Fruit fly (Drosophila melanogaster): ENCODE results near the gene Dh44.

Dh44 gene

dm6 chr3R:9643977-9644376 is 6.0 kb downstream of the Dh44 start:
- TF ChIP-seq Ets96B (tag; optimal IDR thresholded peaks at IDR 0.05) (no peak), Hr39 (GFP tag; optimal IDR thresholded peaks at IDR 0.05) (no peak), fd85E (GFP tag; optimal IDR thresholded peaks at IDR 0.05) (no peak), CG31627 (GFP tag; optimal IDR thresholded peaks at IDR 0.05) (no peak), CG6808 (GFP tag; optimal IDR thresholded peaks at IDR 0.05) (no peak)

- TF ChIP-seq CG32006 (GFP tag; optimal IDR thresholded peaks at IDR 0.05), result no peak
- no peak for TF ChIP-seq CG34406 (GFP tag; optimal IDR thresholded peaks at IDR 0.05)
- no peak for TF ChIP-seq CG3032 (tag; optimal IDR thresholded peaks at IDR 0.05)
- no peak for TF ChIP-seq Blimp-1 (GFP tag; optimal IDR thresholded peaks at IDR 0.05)
- TF ChIP-seq CG6854 (GFP tag; optimal IDR thresholded peaks at IDR 0.05), result no peak
- no peak for TF ChIP-seq topi (GFP tag; optimal IDR thresholded peaks at IDR 0.05)
- no peak for TF ChIP-seq fd85E (GFP tag; optimal IDR thresholded peaks at IDR 0.05)
- no peak for TF ChIP-seq Hr4 (GFP tag; optimal IDR thresholded peaks at IDR 0.05)
- TF ChIP-seq spab (GFP tag; optimal IDR thresholded peaks at IDR 0.05), result no peak
Observed at dm6 chr3R:9644620-9645019, 6.6 kb downstream of the Dh44 start.

dm6 chr3R:9646104-9646707 is 8.2 kb downstream of the Dh44 start, which contains the start of gene Fst:
Fst (minus strand) TSS chr3R:9646154.
- TF ChIP-seq svp (GFP tag), result peak; percentile 1
- TF ChIP-seq fkh (GFP tag; optimal IDR thresholded peaks at IDR 0.05), result peak; percentile 38
- TF ChIP-seq net (GFP tag; optimal IDR thresholded peaks at IDR 0.05), result no peak
- TF ChIP-seq vri (GFP tag; optimal IDR thresholded peaks at IDR 0.05), result peak; percentile 40

dm6 chr3R:9665405-9665804 is 27.4 kb downstream of the Dh44 start:
- TF ChIP-seq fkh (GFP tag; optimal IDR thresholded peaks at IDR 0.05) (no peak), dsx (GFP tag; optimal IDR thresholded peaks at IDR 0.05; ENCODE audit: poor library complexity, severe bottlenecking) (no peak), Sox14 (GFP tag; optimal IDR thresholded peaks at IDR 0.05) (no peak), Sox102F (GFP tag; optimal IDR thresholded peaks at IDR 0.05) (no peak)

dm6 chr3R:9673207-9673606 is 35.2 kb downstream of the Dh44 start:
- TF ChIP-seq Met (GFP tag; optimal IDR thresholded peaks at IDR 0.05), result no peak
- no peak for TF ChIP-seq CG8632 (GFP tag; optimal IDR thresholded peaks at IDR 0.05)
- TF ChIP-seq net (GFP tag; optimal IDR thresholded peaks at IDR 0.05), result no peak
- no peak for TF ChIP-seq CG34406 (GFP tag; optimal IDR thresholded peaks at IDR 0.05)
- TF ChIP-seq salr (GFP tag; optimal IDR thresholded peaks at IDR 0.05), result no peak
- no peak for TF ChIP-seq CG11294 (GFP tag; IDR thresholded peaks at IDR 0.05)
- no peak for TF ChIP-seq OdsH (GFP tag; optimal IDR thresholded peaks at IDR 0.05)
- TF ChIP-seq Eip75B (GFP tag; optimal IDR thresholded peaks at IDR 0.05), result no peak
- TF ChIP-seq Eip78C (GFP tag), result no peak
- no peak for TF ChIP-seq CG7368 (GFP tag; optimal IDR thresholded peaks at IDR 0.05)
- no peak for TF ChIP-seq CG6792 (GFP tag; optimal IDR thresholded peaks at IDR 0.05)
- TF ChIP-seq vri (GFP tag; optimal IDR thresholded peaks at IDR 0.05), result no peak
- TF ChIP-seq CG1621 (tag; optimal IDR thresholded peaks at IDR 0.05), result no peak

DNA sequence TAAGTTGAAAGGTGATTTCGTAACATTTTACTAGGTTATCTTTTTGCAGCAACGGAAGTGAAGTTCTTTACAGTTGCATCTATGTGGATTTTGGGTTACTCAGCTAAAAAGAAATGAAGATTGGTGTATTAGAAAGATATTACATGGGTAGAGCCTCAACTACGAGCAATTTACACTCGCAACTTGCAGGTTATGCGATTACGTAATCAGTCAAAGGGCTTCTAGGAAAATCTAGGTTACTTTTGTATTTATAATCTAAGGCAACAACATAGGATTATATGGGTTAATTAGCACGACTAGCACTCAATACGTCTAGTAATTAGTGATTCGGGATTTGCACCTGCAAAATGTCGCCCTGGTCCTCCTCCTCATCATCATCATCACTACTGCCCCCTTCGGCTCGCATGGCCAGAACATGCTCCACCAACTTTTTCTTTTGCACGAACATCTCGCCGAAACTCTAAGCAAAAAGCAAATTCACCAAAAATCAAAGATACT is 36.3 kb downstream of the Dh44 start, which contains the start of gene Dhc1:
Gene Dhc1 (minus strand): TSS at position 448 of the 498 bp plus-strand sequence.
- TF ChIP-seq Eip78C (GFP tag) (no peak), CG11294 (GFP tag; IDR thresholded peaks at IDR 0.05) (no peak), Eip93F (GFP tag; optimal IDR thresholded peaks at IDR 0.05) (no peak), CG32006 (GFP tag; optimal IDR thresholded peaks at IDR 0.05) (no peak)
